Fruit fly (Drosophila melanogaster): ENCODE results near the gene Rab7.

Rab7 gene

dm6 chr3R:23971764-23972163 is 21.0 kb upstream of the Rab7 start:
- TF ChIP-seq CG9139 (GFP tag; optimal IDR thresholded peaks at IDR 0.05) = no peak

DNA sequence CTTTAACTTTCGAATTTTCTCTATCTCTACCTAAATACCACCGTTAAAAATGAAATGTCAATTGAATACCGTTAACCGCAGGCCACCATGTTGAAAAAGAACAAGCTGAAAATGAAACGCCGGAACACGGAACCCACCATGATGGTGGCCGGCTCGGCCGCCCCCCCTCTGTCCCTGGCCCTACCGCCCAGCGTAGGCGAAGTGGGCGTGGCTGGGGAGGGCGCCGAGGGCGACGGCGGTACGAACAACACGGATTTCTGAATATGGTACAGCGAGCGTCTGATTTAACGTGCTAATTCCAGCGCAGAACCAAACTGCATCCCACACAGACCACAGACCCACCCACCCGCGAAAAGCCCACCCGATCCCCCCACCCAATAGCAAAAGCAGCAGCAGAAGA is 11.2 kb upstream of the Rab7 start:
- TF ChIP-seq Gug (GFP tag; IDR thresholded peaks at IDR 0.05) (no peak), CG6792 (GFP tag; optimal IDR thresholded peaks at IDR 0.05) (no peak), CG6163 (GFP tag; IDR thresholded peaks at IDR 0.05) (no peak)

DNA sequence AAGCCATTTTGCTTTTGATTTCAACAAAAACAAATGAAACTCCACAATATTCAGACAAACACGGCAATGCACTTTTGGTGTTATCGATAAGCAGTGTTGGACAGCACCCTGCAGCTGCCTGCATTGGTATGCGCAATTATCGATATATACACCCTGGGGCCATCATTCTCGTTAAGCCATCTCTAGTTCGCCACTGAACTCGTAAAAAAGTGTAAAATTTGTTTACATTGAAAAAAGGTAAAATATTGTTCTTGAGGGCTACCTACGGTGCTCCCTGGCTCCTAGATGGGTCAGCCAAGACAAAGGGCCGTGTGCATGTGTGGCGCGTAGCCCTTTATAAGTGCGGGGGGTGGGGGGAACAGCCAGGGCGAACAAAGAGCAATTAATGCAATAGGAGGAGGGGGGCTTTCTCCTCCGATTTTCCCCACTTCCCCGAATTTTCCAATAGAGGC is 6.3 kb upstream of the Rab7 start, which contains the start of the genes CG13603 and CG5902:
TSS of gene CG13603 (minus strand) at position 91 of the 452 bp plus-strand sequence.
TSS of gene CG5902 (plus strand) at position 164 of the 452 bp plus-strand sequence.
- peak; percentile 26 for TF ChIP-seq CG7368 (GFP tag; optimal IDR thresholded peaks at IDR 0.05)
- no peak for TF ChIP-seq topi (GFP tag; optimal IDR thresholded peaks at IDR 0.05)
- TF ChIP-seq CG6808 (GFP tag; optimal IDR thresholded peaks at IDR 0.05) = peak; percentile 40
- TF ChIP-seq Gug (GFP tag; IDR thresholded peaks at IDR 0.05) = no peak
- TF ChIP-seq cyc (GFP tag; optimal IDR thresholded peaks at IDR 0.05) = peak; percentile 57
- TF ChIP-seq Met (GFP tag; optimal IDR thresholded peaks at IDR 0.05) = no peak
- no peak for TF ChIP-seq CG10669 (GFP tag; optimal IDR thresholded peaks at IDR 0.05)
- TF ChIP-seq Hr38 (GFP tag; optimal IDR thresholded peaks at IDR 0.05) = no peak
- TF ChIP-seq salr (GFP tag; optimal IDR thresholded peaks at IDR 0.05) = no peak
- TF ChIP-seq svp (GFP tag) = peak; percentile 79
- TF ChIP-seq CG6854 (GFP tag; optimal IDR thresholded peaks at IDR 0.05) = peak; percentile 45
- TF ChIP-seq net (GFP tag; optimal IDR thresholded peaks at IDR 0.05) = peak; percentile 28
- TF ChIP-seq Eip75B (GFP tag; optimal IDR thresholded peaks at IDR 0.05) = no peak
- TF ChIP-seq OdsH (GFP tag; optimal IDR thresholded peaks at IDR 0.05) = no peak
- TF ChIP-seq Ets21C (GFP tag; optimal IDR thresholded peaks at IDR 0.05) = no peak
- TF ChIP-seq Sox14 (GFP tag; optimal IDR thresholded peaks at IDR 0.05) = peak; percentile 96
- TF ChIP-seq CG11762 (GFP tag; optimal IDR thresholded peaks at IDR 0.05; ENCODE audit: insufficient read depth) = no peak
- peak; percentile 36 for TF ChIP-seq dsx (GFP tag; optimal IDR thresholded peaks at IDR 0.05; ENCODE audit: poor library complexity, severe bottlenecking)
- no peak for TF ChIP-seq CG15336 (GFP tag; IDR thresholded peaks at IDR 0.05)
- no peak for TF ChIP-seq CG11902 (GFP tag; optimal IDR thresholded peaks at IDR 0.05)
- no peak for TF ChIP-seq CG32006 (GFP tag; optimal IDR thresholded peaks at IDR 0.05)
- TF ChIP-seq ss (GFP tag; optimal IDR thresholded peaks at IDR 0.05) = peak in 1 of 2 experiments; percentile 72
- TF ChIP-seq lz (GFP tag; optimal IDR thresholded peaks at IDR 0.05) = no peak
- no peak for TF ChIP-seq CG9139 (GFP tag; optimal IDR thresholded peaks at IDR 0.05)
- no peak for TF ChIP-seq Hr4 (GFP tag; optimal IDR thresholded peaks at IDR 0.05)
- no peak for TF ChIP-seq CG4318 (GFP tag; optimal IDR thresholded peaks at IDR 0.05)
- TF ChIP-seq Lpt (GFP tag; optimal IDR thresholded peaks at IDR 0.05) = no peak
- no peak for TF ChIP-seq Blimp-1 (GFP tag; optimal IDR thresholded peaks at IDR 0.05)
- no peak for TF ChIP-seq Sox102F (GFP tag; optimal IDR thresholded peaks at IDR 0.05)
- TF ChIP-seq CG1621 (tag; optimal IDR thresholded peaks at IDR 0.05) = no peak
- no peak for TF ChIP-seq Eip93F (GFP tag; optimal IDR thresholded peaks at IDR 0.05)
- TF ChIP-seq Ets96B (tag; optimal IDR thresholded peaks at IDR 0.05) = peak; percentile 11
- TF ChIP-seq CG11294 (GFP tag; IDR thresholded peaks at IDR 0.05) = no peak
- TF ChIP-seq fkh (GFP tag; optimal IDR thresholded peaks at IDR 0.05) = no peak
- no peak for TF ChIP-seq CG16779 (tag; optimal IDR thresholded peaks at IDR 0.05)
- no peak for TF ChIP-seq fd85E (GFP tag; optimal IDR thresholded peaks at IDR 0.05)
- no peak for TF ChIP-seq CG6276 (GFP tag; optimal IDR thresholded peaks at IDR 0.05)
- TF ChIP-seq CG8319 (GFP tag; optimal IDR thresholded peaks at IDR 0.05) = no peak
- no peak for TF ChIP-seq Eip78C (GFP tag)
- peak; percentile 69; the same call in 1 of the 3 replicates for TF ChIP-seq CG6163 (GFP tag; IDR thresholded peaks at IDR 0.05)
- TF ChIP-seq esn (GFP tag; optimal IDR thresholded peaks at IDR 0.05) = peak; percentile 61
- no peak for TF ChIP-seq vri (GFP tag; optimal IDR thresholded peaks at IDR 0.05)
- TF ChIP-seq CG8119 (GFP tag; IDR thresholded peaks at IDR 0.05) = no peak
- TF ChIP-seq CG10631 (GFP tag; optimal IDR thresholded peaks at IDR 0.05) = no peak
- TF ChIP-seq eg (GFP tag; IDR thresholded peaks at IDR 0.05) = no peak
- TF ChIP-seq CG3032 (tag; optimal IDR thresholded peaks at IDR 0.05) = no peak
- TF ChIP-seq acj6 (GFP tag; optimal IDR thresholded peaks at IDR 0.05) = no peak
